Fruit fly (Drosophila melanogaster) whole organism, embryonic: Measurements from ENCODE around the gene Arl6IP1.

Experiments used
- Antp ChIP-seq: fragments of 200-800 bp; sonication (Bioruptor generic); optimal IDR thresholded peaks from 3 replicates; lab custom pipeline; 2016; ENCODE audit warnings: missing biosample characterization, missing genetic modification characterization
- Atf3 ChIP-seq: fragments of 200-800 bp; sonication (Bioruptor generic); optimal IDR thresholded peaks from 3 replicates; lab custom pipeline; 2016; ENCODE audit warnings: missing biosample characterization, missing genetic modification characterization
- CG1024 ChIP-seq: fragments of 200-800 bp; sonication (Bioruptor generic); IDR thresholded peaks from 2 replicates; pipeline ENCODE4 v1.3.6; 2022; ENCODE audit warnings: missing biosample characterization, missing genetic modification characterization
- CG10543 ChIP-seq: fragments of 200-800 bp; sonication (Bioruptor generic); optimal IDR thresholded peaks from 3 replicates; lab custom pipeline; 2017; ENCODE audit warnings: missing biosample characterization, mild to moderate bottlenecking, missing genetic modification characterization, moderate library complexity
- CG10654 ChIP-seq: fragments of 200-800 bp; sonication (Bioruptor generic); optimal IDR thresholded peaks from 2 replicates; lab custom pipeline; 2016; ENCODE audit warnings: missing biosample characterization, missing genetic modification characterization
- CG11456 ChIP-seq: fragments of 200-800 bp; sonication (Bioruptor generic); IDR thresholded peaks from 3 replicates; pipeline ENCODE4 v1.3.6; 2022; ENCODE audit warnings: missing biosample characterization, missing genetic modification characterization
- CG12071 ChIP-seq: fragments of 200-800 bp; sonication (Bioruptor generic); optimal IDR thresholded peaks from 3 replicates; lab custom pipeline; 2018; ENCODE audit warnings: missing biosample characterization, mild to moderate bottlenecking, missing genetic modification characterization
- CG13894 ChIP-seq: fragments of 200-800 bp; sonication (Bioruptor generic); optimal IDR thresholded peaks from 3 replicates; lab custom pipeline; 2018; ENCODE audit warnings: missing biosample characterization, mild to moderate bottlenecking, missing genetic modification characterization, moderate library complexity
- CG14667 ChIP-seq: fragments of 200-800 bp; sonication (Bioruptor generic); IDR thresholded peaks from 2 replicates; pipeline ENCODE4 v1.3.6; 2022; ENCODE audit warnings: missing biosample characterization, missing genetic modification characterization
- CG14860 ChIP-seq: fragments of 200-800 bp; sonication (Bioruptor generic); IDR thresholded peaks from 3 replicates; pipeline ENCODE4 v1.3.6; 2022; ENCODE audit warnings: missing biosample characterization, missing genetic modification characterization; ENCODE audit not compliant: partially characterized antibody
- CG15011 ChIP-seq: fragments of 200-800 bp; sonication (Bioruptor generic); optimal IDR thresholded peaks from 3 replicates; lab custom pipeline; 2018; ENCODE audit warnings: missing biosample characterization, mild to moderate bottlenecking, missing genetic modification characterization
- CG15601 ChIP-seq: fragments of 200-800 bp; sonication (Bioruptor generic); optimal IDR thresholded peaks from 3 replicates; lab custom pipeline; 2019; ENCODE audit warnings: missing biosample characterization, mild to moderate bottlenecking, missing genetic modification characterization, moderate library complexity
- CG17359 ChIP-seq: fragments of 200-800 bp; sonication (Bioruptor generic); optimal IDR thresholded peaks from 3 replicates; lab custom pipeline; 2018; ENCODE audit warnings: missing biosample characterization, mild to moderate bottlenecking, missing genetic modification characterization, moderate library complexity
- CG1792 ChIP-seq: fragments of 200-800 bp; sonication (Bioruptor generic); optimal IDR thresholded peaks from 2 replicates; lab custom pipeline; 2016; ENCODE audit warnings: missing biosample characterization, missing genetic modification characterization
- CG31224 ChIP-seq: fragments of 200-800 bp; sonication (Bioruptor generic); IDR thresholded peaks from 2 replicates; pipeline ENCODE4 v1.3.6; 2022; ENCODE audit warnings: missing biosample characterization, missing genetic modification characterization
- CG32532 ChIP-seq: fragments of 200-800 bp; sonication (Bioruptor generic); IDR thresholded peaks from 2 replicates; pipeline ENCODE4 v1.3.6; 2022; ENCODE audit warnings: missing biosample characterization, missing genetic modification characterization
- CG5953 ChIP-seq: fragments of 200-800 bp; sonication (Bioruptor generic); IDR thresholded peaks from 2 replicates; pipeline ENCODE4 v1.3.6; 2022; ENCODE audit warnings: missing biosample characterization, missing genetic modification characterization
- CG6175 ChIP-seq: fragments of 200-800 bp; sonication (Bioruptor generic); IDR thresholded peaks from 3 replicates; pipeline ENCODE4 v1.3.6; 2022; ENCODE audit warnings: missing biosample characterization, missing genetic modification characterization
- CG7786 ChIP-seq: fragments of 200-800 bp; sonication (Bioruptor generic); optimal IDR thresholded peaks from 2 replicates; lab custom pipeline; 2016; ENCODE audit warnings: missing biosample characterization, missing genetic modification characterization
- CG8944 ChIP-seq: fragments of 200-800 bp; sonication (Bioruptor generic); optimal IDR thresholded peaks from 3 replicates; lab custom pipeline; 2016; ENCODE audit warnings: missing biosample characterization, missing genetic modification characterization
- CG9609 ChIP-seq: fragments of 200-800 bp; sonication (Bioruptor generic); optimal IDR thresholded peaks from 3 replicates; lab custom pipeline; 2016; ENCODE audit warnings: missing biosample characterization, missing genetic modification characterization
- Dip2 ChIP-seq: fragments of 200-800 bp; sonication (Bioruptor generic); IDR thresholded peaks from 2 replicates; pipeline ENCODE4 v1.3.6; 2022; ENCODE audit warnings: missing biosample characterization, missing genetic modification characterization
- Hand ChIP-seq: fragments of 200-800 bp; sonication (Bioruptor generic); optimal IDR thresholded peaks from 2 replicates; lab custom pipeline; 2017; ENCODE audit warnings: mild to moderate bottlenecking, missing biosample characterization, missing genetic modification reagents, missing genetic modification characterization
- Hr78 ChIP-seq, 2 experiments: fragments of 200-800 bp in 1 of 2; fragments of >200 bp in 1 of 2; sonication (Bioruptor generic) in 1 of 2; optimal IDR thresholded peaks; 2 replicates each; lab custom pipeline; 2017 to 2019; ENCODE audit warnings: missing biosample characterization in 2 of 2, missing genetic modification characterization in 2 of 2, mild to moderate bottlenecking in 1 of 2, moderate library complexity in 1 of 2
- NK7.1 ChIP-seq: fragments of 200-800 bp; sonication (Bioruptor generic); optimal IDR thresholded peaks from 3 replicates; lab custom pipeline; 2016; ENCODE audit warnings: missing biosample characterization, missing genetic modification characterization
- Opbp ChIP-seq: fragments of 200-800 bp; sonication (Bioruptor generic); IDR thresholded peaks from 3 replicates; pipeline ENCODE4 v1.3.6; 2022; ENCODE audit warnings: missing biosample characterization, missing genetic modification characterization; ENCODE audit not compliant: partially characterized antibody
- Ptx1 ChIP-seq: fragments of 200-800 bp; sonication (Bioruptor generic); IDR thresholded peaks from 2 replicates; pipeline ENCODE4 v1.3.6; 2022; ENCODE audit warnings: missing biosample characterization, missing genetic modification characterization
- Sry-β ChIP-seq: fragments of 200-800 bp; sonication (Bioruptor generic); optimal IDR thresholded peaks from 2 replicates; lab custom pipeline; 2018; ENCODE audit warnings: missing biosample characterization, mild to moderate bottlenecking, missing genetic modification characterization, moderate library complexity
- Tbp ChIP-seq: fragments of >200 bp; optimal IDR thresholded peaks from 2 replicates; lab custom pipeline; 2018; ENCODE audit warnings: missing biosample characterization, missing genetic modification characterization
- ase ChIP-seq: fragments of 200-800 bp; sonication (Bioruptor generic); IDR thresholded peaks from 3 replicates; pipeline ENCODE4 v1.3.6; 2022; ENCODE audit warnings: missing biosample characterization, missing genetic modification characterization
- corto ChIP-seq: fragments of 200-800 bp; sonication (Bioruptor generic); optimal IDR thresholded peaks from 2 replicates; lab custom pipeline; 2016; ENCODE audit warnings: missing biosample characterization, mild to moderate bottlenecking, missing genetic modification characterization, moderate library complexity
- dati ChIP-seq: fragments of 200-800 bp; sonication (Bioruptor generic); IDR thresholded peaks from 2 replicates; pipeline ENCODE4 v1.3.6; 2022; ENCODE audit warnings: missing biosample characterization, missing genetic modification characterization
- fd3F ChIP-seq: fragments of 200-800 bp; sonication (Bioruptor generic); optimal IDR thresholded peaks from 2 replicates; lab custom pipeline; 2018; ENCODE audit warnings: missing biosample characterization, mild to moderate bottlenecking, missing genetic modification characterization, moderate library complexity
- jing ChIP-seq: fragments of 200-800 bp; sonication (Bioruptor generic); optimal IDR thresholded peaks from 2 replicates; lab custom pipeline; 2018; ENCODE audit warnings: missing biosample characterization, mild to moderate bottlenecking, missing genetic modification characterization
- mld ChIP-seq: fragments of 200-800 bp; sonication (Bioruptor generic); IDR thresholded peaks from 3 replicates; pipeline ENCODE4 v1.3.6; 2022; ENCODE audit warnings: missing biosample characterization, missing genetic modification characterization; ENCODE audit not compliant: partially characterized antibody
- onecut ChIP-seq: fragments of 200-800 bp; sonication (Bioruptor generic); IDR thresholded peaks from 2 replicates; pipeline ENCODE4 v1.3.6; 2022; ENCODE audit warnings: missing biosample characterization, missing genetic modification characterization
- p53 ChIP-seq: fragments of 200-800 bp; sonication (Bioruptor generic); optimal IDR thresholded peaks from 2 replicates; lab custom pipeline; 2016; ENCODE audit warnings: missing biosample characterization, missing genetic modification characterization
- peb ChIP-seq: fragments of 200-800 bp; sonication (Bioruptor generic); IDR thresholded peaks from 2 replicates; pipeline ENCODE4 v1.3.6; 2022; ENCODE audit warnings: missing biosample characterization, missing genetic modification characterization
- pnt ChIP-seq: fragments of 200-800 bp; sonication (Bioruptor generic); optimal IDR thresholded peaks from 3 replicates; lab custom pipeline; 2016; ENCODE audit warnings: missing biosample characterization, missing genetic modification characterization
- ro ChIP-seq: fragments of 200-800 bp; sonication (Bioruptor generic); IDR thresholded peaks from 2 replicates; pipeline ENCODE4 v1.3.6; 2022; ENCODE audit warnings: missing biosample characterization, missing genetic modification characterization
- run ChIP-seq: fragments of 200-800 bp; sonication (Bioruptor generic); optimal IDR thresholded peaks from 3 replicates; lab custom pipeline; 2018; ENCODE audit warnings: missing biosample characterization, mild to moderate bottlenecking, missing genetic modification characterization
- sens ChIP-seq: fragments of 200-800 bp; sonication (Bioruptor generic); peaks from one replicate; lab custom pipeline; 2016; ENCODE audit warnings: missing biosample characterization, missing genetic modification characterization
- seq ChIP-seq: fragments of 200-800 bp; sonication (Bioruptor generic); IDR thresholded peaks from 2 replicates; pipeline ENCODE4 v1.3.6; 2022; ENCODE audit warnings: missing biosample characterization, missing genetic modification characterization
- sqz ChIP-seq: fragments of 200-800 bp; sonication (Bioruptor generic); optimal IDR thresholded peaks from 3 replicates; lab custom pipeline; 2018; ENCODE audit warnings: missing biosample characterization, mild to moderate bottlenecking, missing genetic modification characterization
- ssp ChIP-seq: fragments of 200-800 bp; sonication (Bioruptor generic); IDR thresholded peaks from 2 replicates; pipeline ENCODE4 v1.3.6; 2022; ENCODE audit warnings: missing biosample characterization, missing genetic modification characterization
- tio ChIP-seq: fragments of 200-800 bp; sonication (Bioruptor generic); optimal IDR thresholded peaks from 2 replicates; lab custom pipeline; 2017; ENCODE audit warnings: missing biosample characterization, missing genetic modification characterization, inconsistent platforms
- toy ChIP-seq: fragments of 200-800 bp; sonication (Bioruptor generic); IDR thresholded peaks from 2 replicates; pipeline ENCODE4 v1.3.6; 2022; ENCODE audit warnings: missing biosample characterization, missing genetic modification characterization
- ttk ChIP-seq: fragments of 200-800 bp; sonication (Bioruptor generic); IDR thresholded peaks from 2 replicates; pipeline ENCODE4 v2.1.2; 2022; ENCODE audit warnings: missing biosample characterization, missing genetic modification characterization
- vfl ChIP-seq: fragments of 200-800 bp; sonication (Bioruptor generic); optimal IDR thresholded peaks from 2 replicates; lab custom pipeline; 2016; ENCODE audit warnings: missing biosample characterization, missing genetic modification characterization
- vnd ChIP-seq: fragments of 200-800 bp; sonication (Bioruptor generic); IDR thresholded peaks from 3 replicates; pipeline ENCODE4 v1.3.6; 2022; ENCODE audit warnings: missing biosample characterization, missing genetic modification characterization; ENCODE audit not compliant: partially characterized antibody

The Arl6IP1 gene

dm6 chr3R:16640005-16640408, 3.4 kb upstream of the Arl6IP1 start, which contains the start of gene nonA-l (continued):
- TF ChIP-seq CG14860 (GFP tag; lab: Robert Waterston, UW) (peak; percentile 83), Sry-β (GFP tag; lab: Kevin White, UChicago) (no peak), corto (GFP tag; lab: Kevin White, UChicago) (no peak), Ptx1 (GFP tag; lab: Robert Waterston, UW) (no peak), CG13894 (no peak), sqz (GFP tag; lab: Kevin White, UChicago) (peak; percentile 20), vnd (GFP tag; lab: Robert Waterston, UW) (peak; percentile 86), CG1024 (GFP tag; lab: Robert Waterston, UW) (no peak), CG14667 (no peak), Hr78 (GFP tag; optimal IDR thresholded peaks at IDR 0.05; lab: Kevin White, UChicago) (no peak), p53 (no peak), CG32532 (no peak), mld (GFP tag; lab: Robert Waterston, UW) (peak; percentile 78; the same call in 2 of the 3 replicates), Dip2 (GFP tag; lab: Robert Waterston, UW) (no peak), CG17359 (no peak), seq (GFP tag; lab: Robert Waterston, UW) (no peak)

- TF ChIP-seq ttk (GFP tag; lab: Robert Waterston, UW) (peak; percentile 55), tio (no peak), onecut (GFP tag; lab: Robert Waterston, UW) (no peak), ro (GFP tag; lab: Robert Waterston, UW) (no peak), Ptx1 (GFP tag; lab: Robert Waterston, UW) (peak; percentile 67), Hand (GFP tag; lab: Kevin White, UChicago) (peak; percentile 16), pnt (GFP tag; lab: Kevin White, UChicago) (peak; percentile 45), run (tag; lab: Kevin White, UChicago) (no peak), NK7.1 (GFP tag; lab: Kevin White, UChicago) (peak; percentile 22), CG12071 (GFP tag; lab: Kevin White, UChicago) (no peak), CG31224 (GFP tag; lab: Robert Waterston, UW) (peak; percentile 34; the same call in 1 of the 2 replicates), ssp (peak; percentile 90), vfl (GFP tag; lab: Kevin White, UChicago) (peak; percentile 22), CG9609 (GFP tag; lab: Kevin White, UChicago) (peak; percentile 44), CG7786 (GFP tag; lab: Kevin White, UChicago) (peak; percentile 41), dati (GFP tag; lab: Robert Waterston, UW) (no peak), Antp (no peak), CG11456 (no peak), CG15601 (peak; percentile 42), CG6175 (GFP tag; lab: Robert Waterston, UW) (no peak), toy (GFP tag; lab: Robert Waterston, UW) (no peak), peb (no peak), CG8944 (GFP tag; lab: Kevin White, UChicago) (peak; percentile 6), Atf3 (GFP tag; lab: Kevin White, UChicago) (peak; percentile 22), CG1792 (GFP tag; lab: Kevin White, UChicago) (peak; percentile 9), CG10654 (GFP tag; lab: Kevin White, UChicago) (peak; percentile 44), fd3F (GFP tag; lab: Kevin White, UChicago) (peak; percentile 55), jing (GFP tag; lab: Kevin White, UChicago) (no peak), sens (peak; percentile 93), Tbp (GFP tag; lab: Kevin White, UChicago) (no peak), Opbp (GFP tag; lab: Robert Waterston, UW) (peak; percentile 57; the same call in 2 of the 3 replicates), ase (peak; percentile 34; the same call in 1 of the 3 replicates), CG15011 (GFP tag; lab: Kevin White, UChicago) (no peak), CG10543 (GFP tag; lab: Kevin White, UChicago) (peak; percentile 82), CG5953 (GFP tag; lab: Robert Waterston, UW) (no peak)
Observed at dm6 chr3R:16646952-16647715, 3.7 kb downstream of the Arl6IP1 start, which contains the start of the genes CG10324 and CCT3. CG10324 (minus strand) TSS chr3R:16647004. CCT3 (plus strand) TSS chr3R:16647605.
